Fruit fly (Drosophila melanogaster) whole organism, pupa: ENCODE measurements around the gene CG12617.

ENCODE experiments used
- CG10348 ChIP-seq: fragments of 200-800 bp; sonication (Bioruptor generic); IDR thresholded peaks from 2 replicates; pipeline ENCODE4 v1.3.6; 2022; ENCODE audit warnings: missing biosample characterization, missing genetic modification characterization
- CG12605 ChIP-seq: fragments of 200-800 bp; sonication (Bioruptor generic); IDR thresholded peaks from 2 replicates; pipeline ENCODE4 v1.3.6; 2022; ENCODE audit warnings: missing biosample characterization, missing genetic modification characterization
- CG13204 ChIP-seq: fragments of 200-800 bp; sonication (Bioruptor generic); optimal IDR thresholded peaks from 2 replicates; lab custom pipeline; 2018; ENCODE audit warnings: missing biosample characterization, mild to moderate bottlenecking, missing genetic modification characterization, moderate library complexity
- CG14655 ChIP-seq: fragments of 200-800 bp; sonication (Bioruptor generic); optimal IDR thresholded peaks from 3 replicates; lab custom pipeline; 2017; ENCODE audit warnings: mild to moderate bottlenecking, missing biosample characterization, missing genetic modification reagents, missing genetic modification characterization
- CG15710 ChIP-seq: fragments of 200-800 bp; sonication (Bioruptor generic); optimal IDR thresholded peaks from 2 replicates; lab custom pipeline; 2018; ENCODE audit warnings: missing biosample characterization, mild to moderate bottlenecking, missing genetic modification characterization, moderate library complexity
- CG17806 ChIP-seq: fragments of 200-800 bp; sonication (Bioruptor generic); optimal IDR thresholded peaks from 2 replicates; lab custom pipeline; 2018; ENCODE audit warnings: missing biosample characterization, mild to moderate bottlenecking, missing genetic modification characterization, moderate library complexity
- CG32121 ChIP-seq: fragments of 200-800 bp; sonication (Bioruptor generic); IDR thresholded peaks from 2 replicates; pipeline ENCODE4 v1.3.6; 2022; ENCODE audit warnings: missing biosample characterization, missing genetic modification characterization
- CG34367 ChIP-seq: fragments of 200-800 bp; sonication (Bioruptor generic); optimal IDR thresholded peaks from 2 replicates; lab custom pipeline; 2018; ENCODE audit warnings: missing biosample characterization, mild to moderate bottlenecking, missing genetic modification characterization
- CG4496 ChIP-seq: fragments of 200-800 bp; sonication (Bioruptor generic); IDR thresholded peaks from 3 replicates; pipeline ENCODE4 v1.3.6; 2022; ENCODE audit warnings: missing biosample characterization, missing genetic modification characterization
- CG8159 ChIP-seq: fragments of 200-800 bp; sonication (Bioruptor generic); optimal IDR thresholded peaks from 3 replicates; lab custom pipeline; 2018; ENCODE audit warnings: missing biosample characterization, mild to moderate bottlenecking, missing genetic modification characterization, moderate library complexity
- CG8301 ChIP-seq: fragments of 200-800 bp; sonication (Bioruptor generic); optimal IDR thresholded peaks from 2 replicates; lab custom pipeline; 2018; ENCODE audit warnings: missing biosample characterization, mild to moderate bottlenecking, missing genetic modification characterization
- CG9948 ChIP-seq: fragments of 200-800 bp; sonication (Bioruptor generic); optimal IDR thresholded peaks from 2 replicates; lab custom pipeline; 2018; ENCODE audit warnings: missing biosample characterization, mild to moderate bottlenecking, missing genetic modification characterization, moderate library complexity
- D1 ChIP-seq: fragments of 200-800 bp; sonication (Bioruptor generic); optimal IDR thresholded peaks from 2 replicates; lab custom pipeline; 2018; ENCODE audit warnings: missing biosample characterization, mild to moderate bottlenecking, missing genetic modification characterization, moderate library complexity
- EcR ChIP-seq: fragments of 200-800 bp; sonication (Bioruptor generic); optimal IDR thresholded peaks from 3 replicates; lab custom pipeline; 2019; ENCODE audit warnings: missing biosample characterization, missing genetic modification characterization, mild to moderate bottlenecking, moderate library complexity, missing genetic modification reagents
- Ets98B ChIP-seq: fragments of 200-800 bp; sonication (Bioruptor generic); IDR thresholded peaks from 2 replicates; pipeline ENCODE4 v1.3.6; 2022; ENCODE audit warnings: missing biosample characterization, missing genetic modification characterization
- Pif1A ChIP-seq: fragments of 200-800 bp; sonication (Bioruptor generic); optimal IDR thresholded peaks from 3 replicates; lab custom pipeline; 2016; ENCODE audit warnings: missing biosample characterization, missing genetic modification characterization
- Pif1B ChIP-seq: fragments of 200-800 bp; sonication (Bioruptor generic); optimal IDR thresholded peaks from 3 replicates; lab custom pipeline; 2016; ENCODE audit warnings: missing biosample characterization, missing genetic modification characterization
- Snoo ChIP-seq: fragments of 200-800 bp; sonication (Bioruptor generic); optimal IDR thresholded peaks from 3 replicates; lab custom pipeline; 2017; ENCODE audit warnings: missing biosample characterization, mild to moderate bottlenecking, missing genetic modification characterization, inconsistent platforms
- fd96Ca ChIP-seq: fragments of 200-800 bp; sonication (Bioruptor generic); IDR thresholded peaks from 3 replicates; pipeline ENCODE4 v1.3.6; 2022; ENCODE audit warnings: missing biosample characterization, missing genetic modification characterization
- gl ChIP-seq: fragments of 200-800 bp; sonication (Bioruptor generic); optimal IDR thresholded peaks from 2 replicates; lab custom pipeline; 2018; ENCODE audit warnings: missing biosample characterization, mild to moderate bottlenecking, missing genetic modification characterization
- rn ChIP-seq: fragments of 200-800 bp; sonication (Bioruptor generic); IDR thresholded peaks from 2 replicates; pipeline ENCODE4 v1.3.6; 2022; ENCODE audit warnings: missing biosample characterization, missing genetic modification characterization

The CG12617 gene

dm6 chr2L:20313117-20313645 is 18.7 kb downstream of the CG12617 start:
- TF ChIP-seq CG34367 (tag; lab: Kevin White, UChicago) (no peak), CG32121 (no peak), EcR (GFP tag; lab: Kevin White, UChicago) (no peak), D1 (tag; lab: Kevin White, UChicago) (no peak), gl (no peak), CG14655 (GFP tag; lab: Kevin White, UChicago) (no peak), CG10348 (GFP tag; lab: Robert Waterston, UW) (no peak), fd96Ca (no peak), CG8301 (tag; lab: Kevin White, UChicago) (no peak), Snoo (no peak)

- TF ChIP-seq CG12605 (GFP tag; lab: Robert Waterston, UW): 0 out of 2 replicates have a peak, but pooled peaks have one; percentile 32
- no peak for TF ChIP-seq CG34367 (tag; lab: Kevin White, UChicago)
- TF ChIP-seq, all 21 proteins: peak for 1
Observed at dm6 chr2L:20314693-20315268, 20.3 kb downstream of the CG12617 start.

- TF ChIP-seq EcR (GFP tag; lab: Kevin White, UChicago) (no peak), CG10348 (GFP tag; lab: Robert Waterston, UW) (no peak), CG13204 (GFP tag; lab: Kevin White, UChicago) (peak; percentile 62), fd96Ca (0 out of 3 replicates have a peak, but pooled peaks have one; percentile 33), Snoo (no peak)
Observed at dm6 chr2L:20321207-20321773, 26.8 kb downstream of the CG12617 start.

dm6 chr2L:20322013-20322638 is 27.6 kb downstream of the CG12617 start:
- TF ChIP-seq fd96Ca (no peak), Pif1B (GFP tag; lab: Kevin White, UChicago) (no peak), CG17806 (no peak), CG14655 (GFP tag; lab: Kevin White, UChicago) (no peak)

dm6 chr2L:20325383-20325782 is 30.9 kb downstream of the CG12617 start:
- no peak for TF ChIP-seq CG4496 (GFP tag; lab: Robert Waterston, UW)

- TF ChIP-seq CG4496 (GFP tag; lab: Robert Waterston, UW) (peak; percentile 97), CG8301 (tag; lab: Kevin White, UChicago) (peak; percentile 96), CG15710 (tag; lab: Kevin White, UChicago) (peak; percentile 62), rn (peak; percentile 80), CG13204 (GFP tag; lab: Kevin White, UChicago) (peak; percentile 23), Ets98B (GFP tag; lab: Robert Waterston, UW) (peak; percentile 95), fd96Ca (peak; percentile 96), CG12605 (GFP tag; lab: Robert Waterston, UW) (peak; percentile 84), Pif1B (GFP tag; lab: Kevin White, UChicago) (peak; percentile 90), Snoo (no peak), CG10348 (GFP tag; lab: Robert Waterston, UW) (peak; percentile 58), Pif1A (peak; percentile 95), CG8159 (tag; lab: Kevin White, UChicago) (peak; percentile 93), CG14655 (GFP tag; lab: Kevin White, UChicago) (peak; percentile 96), gl (peak; percentile 81), D1 (tag; lab: Kevin White, UChicago) (peak; percentile 84), CG17806 (peak; percentile 94), CG32121 (peak; percentile 91), CG34367 (tag; lab: Kevin White, UChicago) (peak; percentile 74), EcR (GFP tag; lab: Kevin White, UChicago) (peak; percentile 24), CG9948 (peak; percentile 93)
Observed at dm6 chr2L:20326317-20326716, 31.8 kb downstream of the CG12617 start.

- TF ChIP-seq CG14655 (GFP tag; lab: Kevin White, UChicago): peak; percentile 18
- TF ChIP-seq Ets98B (GFP tag; lab: Robert Waterston, UW): no peak
- TF ChIP-seq CG12605 (GFP tag; lab: Robert Waterston, UW): no peak
Observed at dm6 chr2L:20327375-20327774, 32.9 kb downstream of the CG12617 start.
